Fruit fly (Drosophila melanogaster) whole organism, embryonic: ENCODE results near the gene Muc14A.

Experiments
- B-H1 ChIP-seq: fragments of 200-800 bp; sonication (Bioruptor generic); IDR thresholded peaks from 3 replicates; pipeline ENCODE4 v1.3.6; 2022; ENCODE audit warnings: missing biosample characterization, missing genetic modification characterization
- CG10321 ChIP-seq: fragments of 200-800 bp; sonication (Bioruptor generic); IDR thresholded peaks from 2 replicates; pipeline ENCODE4 v1.3.6; 2022; ENCODE audit warnings: missing biosample characterization, missing genetic modification characterization
- CG10543 ChIP-seq: fragments of 200-800 bp; sonication (Bioruptor generic); optimal IDR thresholded peaks from 3 replicates; lab custom pipeline; 2017; ENCODE audit warnings: missing biosample characterization, mild to moderate bottlenecking, missing genetic modification characterization, moderate library complexity
- CG13287 ChIP-seq: fragments of 200-800 bp; sonication (Bioruptor generic); IDR thresholded peaks from 2 replicates; pipeline ENCODE4 v1.3.6; 2022; ENCODE audit warnings: missing biosample characterization, missing genetic modification characterization; ENCODE audit not compliant: partially characterized antibody
- CG13424 ChIP-seq: fragments of 200-800 bp; sonication (Bioruptor generic); optimal IDR thresholded peaks from 2 replicates; lab custom pipeline; 2019; ENCODE audit warnings: missing biosample characterization, mild to moderate bottlenecking, missing genetic modification characterization, moderate library complexity
- CG1603 ChIP-seq: fragments of 200-800 bp; sonication (Bioruptor generic); optimal IDR thresholded peaks from 2 replicates; lab custom pipeline; 2019; ENCODE audit warnings: missing biosample characterization, mild to moderate bottlenecking, missing genetic modification characterization, moderate library complexity
- CG3163 ChIP-seq: fragments of 200-800 bp; sonication (Bioruptor generic); optimal IDR thresholded peaks from 3 replicates; lab custom pipeline; 2016; ENCODE audit warnings: missing biosample characterization, missing genetic modification characterization
- CG32532 ChIP-seq: fragments of 200-800 bp; sonication (Bioruptor generic); IDR thresholded peaks from 2 replicates; pipeline ENCODE4 v1.3.6; 2022; ENCODE audit warnings: missing biosample characterization, missing genetic modification characterization
- CG34224 ChIP-seq: fragments of 200-800 bp; sonication (Bioruptor generic); IDR thresholded peaks from 3 replicates; pipeline ENCODE4 v1.3.6; 2022; ENCODE audit warnings: missing biosample characterization, missing genetic modification characterization; ENCODE audit not compliant: partially characterized antibody
- CG8281 ChIP-seq: fragments of 200-800 bp; sonication (Bioruptor generic); optimal IDR thresholded peaks from 2 replicates; lab custom pipeline; 2018; ENCODE audit warnings: missing biosample characterization, mild to moderate bottlenecking, missing genetic modification characterization, moderate library complexity
- CHES-1-like ChIP-seq: fragments of 200-800 bp; sonication (Bioruptor generic); optimal IDR thresholded peaks from 2 replicates; lab custom pipeline; 2016; ENCODE audit warnings: missing biosample characterization, missing genetic modification characterization
- Dbx ChIP-seq: fragments of 200-800 bp; sonication (Bioruptor generic); IDR thresholded peaks from 3 replicates; pipeline ENCODE4 v1.3.6; 2022; ENCODE audit warnings: missing biosample characterization, missing genetic modification characterization
- Deaf1 ChIP-seq: fragments of 200-800 bp; optimal IDR thresholded peaks from 3 replicates; lab custom pipeline; 2019; ENCODE audit warnings: missing biosample characterization, mild to moderate bottlenecking, missing genetic modification characterization, moderate library complexity
- Eip74EF ChIP-seq, 2 experiments: fragments of 200-800 bp in 1 of 2; fragments of >200 bp in 1 of 2; sonication (Bioruptor generic) in 1 of 2; optimal IDR thresholded peaks; 2 replicates each; lab custom pipeline; 2017 to 2019; ENCODE audit warnings: missing biosample characterization in 2 of 2, missing genetic modification characterization in 2 of 2, mild to moderate bottlenecking in 1 of 2, moderate library complexity in 1 of 2
- Elba2 ChIP-seq: fragments of 200-800 bp; sonication (Bioruptor generic); optimal IDR thresholded peaks from 3 replicates; lab custom pipeline; 2016; ENCODE audit warnings: missing biosample characterization, missing genetic modification characterization
- Fer1 ChIP-seq: fragments of 200-800 bp; sonication (Bioruptor generic); optimal IDR thresholded peaks from 2 replicates; lab custom pipeline; 2017; ENCODE audit warnings: missing biosample characterization, mild to moderate bottlenecking, missing genetic modification characterization
- Fer3 ChIP-seq: fragments of 200-800 bp; sonication (Bioruptor generic); optimal IDR thresholded peaks from 2 replicates; lab custom pipeline; 2018; ENCODE audit warnings: missing biosample characterization, mild to moderate bottlenecking, missing genetic modification characterization, moderate library complexity
- Hsf ChIP-seq: fragments of 200-800 bp; sonication (Bioruptor generic); optimal IDR thresholded peaks from 3 replicates; lab custom pipeline; 2016; ENCODE audit warnings: missing biosample characterization, missing genetic modification characterization
- MESR4 ChIP-seq: fragments of 200-800 bp; sonication (Bioruptor generic); optimal IDR thresholded peaks from 2 replicates; lab custom pipeline; 2018; ENCODE audit warnings: missing biosample characterization, mild to moderate bottlenecking, missing genetic modification characterization, moderate library complexity
- Med ChIP-seq: fragments of 200-800 bp; sonication (Bioruptor generic); peaks from one replicate; lab custom pipeline; 2016; ENCODE audit warnings: missing biosample characterization, missing genetic modification characterization, mild to moderate bottlenecking, inconsistent platforms, moderate library complexity
- NC2α ChIP-seq: fragments of 200-800 bp; sonication (Bioruptor generic); optimal IDR thresholded peaks from 2 replicates; lab custom pipeline; 2016; ENCODE audit warnings: missing biosample characterization, missing genetic modification characterization
- NFAT ChIP-seq: fragments of 200-800 bp; sonication (Bioruptor generic); IDR thresholded peaks from 2 replicates; pipeline ENCODE4 v1.3.6; 2022; ENCODE audit warnings: missing biosample characterization, missing genetic modification characterization
- Optix ChIP-seq: fragments of 200-800 bp; sonication (Bioruptor generic); IDR thresholded peaks from 3 replicates; pipeline ENCODE4 v1.3.6; 2022; ENCODE audit warnings: missing biosample characterization, missing genetic modification characterization
- Rfx ChIP-seq: fragments of 200-800 bp; sonication (Bioruptor generic); IDR thresholded peaks from 2 replicates; pipeline ENCODE4 v1.3.6; 2022; ENCODE audit warnings: missing biosample characterization, missing genetic modification characterization
- Spps ChIP-seq: fragments of 200-800 bp; sonication (Bioruptor generic); optimal IDR thresholded peaks from 2 replicates; lab custom pipeline; 2018; ENCODE audit warnings: missing biosample characterization, mild to moderate bottlenecking, missing genetic modification characterization
- TFAM ChIP-seq: fragments of 200-800 bp; sonication (Bioruptor generic); optimal IDR thresholded peaks from 2 replicates; lab custom pipeline; 2017; ENCODE audit warnings: missing biosample characterization, missing genetic modification characterization, inconsistent platforms
- abd-A ChIP-seq: fragments of 200-800 bp; sonication (Bioruptor generic); optimal IDR thresholded peaks from 3 replicates; lab custom pipeline; 2019; ENCODE audit warnings: missing biosample characterization, mild to moderate bottlenecking, missing genetic modification characterization, moderate library complexity
- al ChIP-seq: fragments of 200-800 bp; sonication (Bioruptor generic); IDR thresholded peaks from 2 replicates; pipeline ENCODE4 v1.3.6; 2022; ENCODE audit warnings: missing biosample characterization, missing genetic modification characterization
- ap ChIP-seq: fragments of 200-800 bp; sonication (Bioruptor generic); IDR thresholded peaks from 2 replicates; pipeline ENCODE4 v1.3.6; 2022; ENCODE audit warnings: missing biosample characterization, missing genetic modification characterization
- ase ChIP-seq: fragments of 200-800 bp; sonication (Bioruptor generic); IDR thresholded peaks from 3 replicates; pipeline ENCODE4 v1.3.6; 2022; ENCODE audit warnings: missing biosample characterization, missing genetic modification characterization
- bsh ChIP-seq, 2 experiments: fragments of 200-800 bp; sonication (Bioruptor generic); optimal IDR thresholded peaks; 2 replicates each; lab custom pipeline; 2017 to 2018; ENCODE audit warnings: mild to moderate bottlenecking in 2 of 2, missing biosample characterization in 2 of 2, missing genetic modification characterization in 2 of 2, moderate library complexity in 1 of 2
- cwo ChIP-seq: fragments of 200-800 bp; sonication (Bioruptor generic); optimal IDR thresholded peaks from 3 replicates; lab custom pipeline; 2017; ENCODE audit warnings: missing biosample characterization, missing genetic modification characterization, mild to moderate bottlenecking, moderate library complexity, missing genetic modification reagents
- dmrt11E ChIP-seq: fragments of 200-800 bp; sonication (Bioruptor generic); optimal IDR thresholded peaks from 3 replicates; lab custom pipeline; 2018; ENCODE audit warnings: missing biosample characterization, mild to moderate bottlenecking, missing genetic modification characterization, moderate library complexity
- en ChIP-seq: fragments of 200-800 bp; sonication (Bioruptor generic); optimal IDR thresholded peaks from 2 replicates; lab custom pipeline; 2016; ENCODE audit warnings: missing biosample characterization, missing genetic modification characterization
- eyg ChIP-seq: fragments of 200-800 bp; sonication (Bioruptor generic); optimal IDR thresholded peaks from 3 replicates; lab custom pipeline; 2016; ENCODE audit warnings: missing biosample characterization, missing genetic modification characterization
- ftz-f1 ChIP-seq: fragments of 200-800 bp; sonication (Bioruptor generic); optimal IDR thresholded peaks from 2 replicates; lab custom pipeline; 2016; ENCODE audit warnings: missing biosample characterization, missing genetic modification characterization
- hbn ChIP-seq: fragments of 200-800 bp; sonication (Bioruptor generic); IDR thresholded peaks from 2 replicates; pipeline ENCODE4 v1.3.6; 2022; ENCODE audit warnings: missing biosample characterization, missing genetic modification characterization; ENCODE audit not compliant: partially characterized antibody
- knrl ChIP-seq: fragments of 200-800 bp; sonication (Bioruptor generic); IDR thresholded peaks from 3 replicates; pipeline ENCODE4 v1.3.6; 2022; ENCODE audit warnings: missing biosample characterization, missing genetic modification characterization; ENCODE audit not compliant: partially characterized antibody
- lilli ChIP-seq: fragments of 200-800 bp; sonication (Bioruptor generic); optimal IDR thresholded peaks from 3 replicates; lab custom pipeline; 2016; ENCODE audit warnings: missing biosample characterization, missing genetic modification characterization
- lola ChIP-seq, 3 experiments: fragments of >200 bp in 2 of 3; fragments of 200-800 bp in 1 of 3; sonication (Bioruptor generic) in 1 of 3; optimal IDR thresholded peaks; 2 replicates each; lab custom pipeline; 2017 to 2019; ENCODE audit warnings: missing biosample characterization in 3 of 3, missing genetic modification characterization in 3 of 3, mild to moderate bottlenecking in 1 of 3, moderate library complexity in 1 of 3
- odd ChIP-seq: fragments of 200-800 bp; sonication (Bioruptor generic); optimal IDR thresholded peaks from 2 replicates; lab custom pipeline; 2017; ENCODE audit warnings: missing biosample characterization, mild to moderate bottlenecking, missing genetic modification characterization
- sna ChIP-seq: fragments of 200-800 bp; sonication (Bioruptor generic); IDR thresholded peaks from 2 replicates; pipeline ENCODE4 v1.3.6; 2022; ENCODE audit warnings: missing biosample characterization, missing genetic modification characterization; ENCODE audit not compliant: partially characterized antibody
- stc ChIP-seq: fragments of 200-800 bp; sonication (Bioruptor generic); IDR thresholded peaks from 2 replicates; pipeline ENCODE4 v1.3.6; 2022; ENCODE audit warnings: missing biosample characterization, missing genetic modification characterization
- tio ChIP-seq: fragments of 200-800 bp; sonication (Bioruptor generic); optimal IDR thresholded peaks from 2 replicates; lab custom pipeline; 2017; ENCODE audit warnings: missing biosample characterization, missing genetic modification characterization, inconsistent platforms
- trh ChIP-seq: fragments of 200-800 bp; sonication (Bioruptor generic); optimal IDR thresholded peaks from 2 replicates; lab custom pipeline; 2016; ENCODE audit warnings: missing biosample characterization, missing genetic modification characterization
- vnd ChIP-seq: fragments of 200-800 bp; sonication (Bioruptor generic); IDR thresholded peaks from 3 replicates; pipeline ENCODE4 v1.3.6; 2022; ENCODE audit warnings: missing biosample characterization, missing genetic modification characterization; ENCODE audit not compliant: partially characterized antibody

Gene Muc14A

DNA sequence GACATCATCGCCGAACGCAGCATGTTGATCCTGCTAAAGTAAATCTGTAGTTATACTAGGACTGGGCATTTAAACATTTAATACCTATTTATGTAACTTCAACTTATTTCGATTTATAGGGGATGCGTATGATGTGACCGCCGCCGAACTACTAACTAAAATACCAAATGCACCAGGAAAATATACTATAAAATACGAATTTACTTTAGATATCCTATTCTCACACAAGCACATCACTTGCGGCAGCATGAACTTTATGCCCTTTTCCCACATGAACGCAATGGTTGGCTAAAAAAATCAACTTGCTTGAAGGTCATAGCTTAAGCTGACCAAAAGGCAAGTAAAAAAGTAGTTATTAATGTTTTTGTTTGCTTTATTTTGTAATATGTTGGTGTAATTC is 22.3 kb upstream of the Muc14A start, which contains the start of gene ND-20 (continued):
- TF ChIP-seq Dbx (no peak), dmrt11E (tag; lab: Kevin White, UChicago) (no peak), Eip74EF (GFP tag; optimal IDR thresholded peaks at IDR 0.05; lab: Kevin White, UChicago) (peak in 1 of 2 experiments; percentile 95), Deaf1 (peak; percentile 4), TFAM (GFP tag; lab: Kevin White, UChicago) (no peak), CG10321 (GFP tag; lab: Robert Waterston, UW) (no peak), lilli (GFP tag; lab: Kevin White, UChicago) (peak; percentile 47), ap (GFP tag; lab: Robert Waterston, UW) (no peak), Med (peak; percentile 88), ase (no peak), CG10543 (GFP tag; lab: Kevin White, UChicago) (no peak), MESR4 (peak; percentile 66), CG1603 (tag; lab: Kevin White, UChicago) (peak; percentile 86), hbn (GFP tag; lab: Robert Waterston, UW) (no peak), al (GFP tag; lab: Robert Waterston, UW) (no peak), abd-A (tag; lab: Kevin White, UChicago) (no peak), odd (no peak), Hsf (GFP tag; lab: Kevin White, UChicago) (peak; percentile 1), B-H1 (no peak), cwo (no peak), en (GFP tag; lab: Kevin White, UChicago) (no peak), bsh (GFP tag; optimal IDR thresholded peaks at IDR 0.05; lab: Kevin White, UChicago) (peak in 1 of 2 experiments; percentile 5), Fer3 (tag; lab: Kevin White, UChicago) (no peak), CG3163 (GFP tag; lab: Kevin White, UChicago) (no peak), trh (GFP tag; lab: Kevin White, UChicago) (no peak), vnd (GFP tag; lab: Robert Waterston, UW) (no peak), stc (GFP tag; lab: Robert Waterston, UW) (no peak), CG32532 (no peak), Rfx (GFP tag; lab: Robert Waterston, UW) (0 out of 2 replicates have a peak, but pooled peaks have one; percentile 42), sna (GFP tag; lab: Robert Waterston, UW) (no peak)
- TF ChIP-seq, all 482 proteins: peak for 102

dm6 chrX:15989631-15990030 is 19.3 kb upstream of the Muc14A start:
- TF ChIP-seq Eip74EF (GFP tag; optimal IDR thresholded peaks at IDR 0.05; lab: Kevin White, UChicago) (no peak), Elba2 (GFP tag; lab: Kevin White, UChicago) (peak; percentile 37)

- TF ChIP-seq CG34224 (GFP tag; lab: Robert Waterston, UW): peak; percentile 76
- no peak for TF ChIP-seq Hsf (GFP tag; lab: Kevin White, UChicago)
- no peak for TF ChIP-seq eyg
- no peak for TF ChIP-seq CG10543 (GFP tag; lab: Kevin White, UChicago)
- TF ChIP-seq CHES-1-like (GFP tag; lab: Kevin White, UChicago): no peak
- TF ChIP-seq CG13287 (GFP tag; lab: Robert Waterston, UW): peak; percentile 74
- no peak for TF ChIP-seq Spps (tag; lab: Kevin White, UChicago)
- TF ChIP-seq NC2α (GFP tag; lab: Kevin White, UChicago): no peak
- peak in 1 of 3 experiments; percentile 16 for TF ChIP-seq lola (GFP tag; optimal IDR thresholded peaks at IDR 0.05; lab: Kevin White, UChicago)
- TF ChIP-seq CG8281 (tag; lab: Kevin White, UChicago): no peak
- TF ChIP-seq NFAT (GFP tag; lab: Robert Waterston, UW): no peak
- peak; percentile 69; the same call in 2 of the 3 replicates for TF ChIP-seq knrl (GFP tag; lab: Robert Waterston, UW)
- no peak for TF ChIP-seq Fer1 (GFP tag; lab: Kevin White, UChicago)
- TF ChIP-seq CG13424 (tag; lab: Kevin White, UChicago): peak; percentile 16
- no peak for TF ChIP-seq tio
- no peak for TF ChIP-seq Optix (GFP tag; lab: Robert Waterston, UW)
- no peak for TF ChIP-seq ftz-f1 (GFP tag; lab: Kevin White, UChicago)
Measured at dm6 chrX:15991618-15992526, 17.0 kb upstream of the Muc14A start, which contains the start of the genes CG46312, eIF5 and exd. Gene CG46312 (minus strand): TSS chrX:15991974. Gene eIF5 (minus strand): TSS chrX:15991974. Gene exd (plus strand): TSS chrX:15992468.
